Worm (Caenorhabditis elegans) whole organism, L1 larva: Measurements from ENCODE around the gene F41E6.15.

Experiments
- C04F5.9 ChIP-seq: sonication (generic microtip); optimal IDR thresholded peaks from 2 replicates; lab custom pipeline; 2016; ENCODE audit warnings: missing genetic modification characterization, missing compliant biosample characterization
- aha-1 ChIP-seq: fragments of 150-350 bp; optimal IDR thresholded peaks from 2 replicates; lab custom pipeline; 2014; ENCODE audit warnings: missing biosample characterization, missing genetic modification characterization
- blmp-1 ChIP-seq: fragments of 150-350 bp; optimal IDR thresholded peaks from 2 replicates; lab custom pipeline; 2014; ENCODE audit warnings: missing biosample characterization, missing genetic modification characterization
- ceh-82 ChIP-seq, 3 experiments: fragments of 150-350 bp in 1 of 3; sonication (generic microtip) in 2 of 3; optimal IDR thresholded peaks; 2 replicates each; lab custom pipeline; 2014 to 2017; ENCODE audit warnings: missing biosample characterization in 3 of 3, missing genetic modification characterization in 3 of 3
- ceh-88 ChIP-seq: fragments of 200-800 bp; sonication (Bioruptor generic); IDR thresholded peaks from 2 replicates; pipeline ENCODE4 v1.3.6; 2022; ENCODE audit warnings: missing genetic modification characterization, missing compliant biosample characterization
- dsc-1 ChIP-seq: sonication (generic microtip); optimal IDR thresholded peaks from 2 replicates; lab custom pipeline; 2016; ENCODE audit warnings: mild to moderate bottlenecking, missing genetic modification characterization, missing compliant biosample characterization
- efl-1 ChIP-seq, 4 experiments: fragments of 150-350 bp; optimal IDR thresholded peaks in 3 of 4; peaks in 1 of 4; 1 replicate in 1 of 4; 2 replicates in 3 of 4; lab custom pipeline; 2014; ENCODE audit warnings: missing biosample characterization in 2 of 4, missing genetic modification characterization in 2 of 4, missing genetic modification reagents in 2 of 4
- egl-13 ChIP-seq: sonication (generic microtip); optimal IDR thresholded peaks from 2 replicates; lab custom pipeline; 2016; ENCODE audit warnings: missing genotype, missing genetic modification reagents, missing genetic modification characterization, missing compliant biosample characterization
- fkh-10 ChIP-seq: sonication (generic microtip); optimal IDR thresholded peaks from 2 replicates; lab custom pipeline; 2017; ENCODE audit warnings: missing biosample characterization, missing genetic modification reagents, missing genetic modification characterization
- fkh-8 ChIP-seq: sonication (generic microtip); optimal IDR thresholded peaks from 2 replicates; lab custom pipeline; 2016; ENCODE audit warnings: mild to moderate bottlenecking, missing genetic modification characterization, missing compliant biosample characterization
- hlh-17 ChIP-seq: fragments of 200-800 bp; sonication (Bioruptor generic); optimal IDR thresholded peaks from 2 replicates; lab custom pipeline; 2018; ENCODE audit warnings: missing genetic modification characterization, mild to moderate bottlenecking, missing compliant biosample characterization, moderate library complexity, borderline replicate concordance
- hlh-4 ChIP-seq: sonication (generic microtip); optimal IDR thresholded peaks from 2 replicates; lab custom pipeline; 2016; ENCODE audit warnings: mild to moderate bottlenecking, missing genetic modification characterization, missing compliant biosample characterization
- lin-14 ChIP-seq: fragments of 200-800 bp; sonication (Bioruptor generic); optimal IDR thresholded peaks from 2 replicates; lab custom pipeline; 2018; ENCODE audit warnings: mild to moderate bottlenecking, missing genetic modification characterization, moderate library complexity, missing compliant biosample characterization
- lin-15B ChIP-seq: fragments of 150-350 bp; sonication (generic microtip); optimal IDR thresholded peaks from 3 replicates; lab custom pipeline; 2014; ENCODE audit warnings: missing biosample characterization, missing genetic modification characterization
- mef-2 ChIP-seq: fragments of 150-350 bp; optimal IDR thresholded peaks from 2 replicates; lab custom pipeline; 2014; ENCODE audit warnings: missing biosample characterization, missing genetic modification characterization
- nhr-19 ChIP-seq: fragments of 200-800 bp; sonication (Bioruptor generic); conservative IDR thresholded peaks from 2 replicates; pipeline ENCODE4 v1.3.6; 2022; ENCODE audit warnings: missing genetic modification characterization, missing compliant biosample characterization
- nhr-237 ChIP-seq: fragments of 150-350 bp; optimal IDR thresholded peaks from 2 replicates; lab custom pipeline; 2014; ENCODE audit warnings: missing biosample characterization, missing genetic modification characterization
- nhr-71 ChIP-seq: sonication (generic microtip); optimal IDR thresholded peaks from 2 replicates; lab custom pipeline; 2016; ENCODE audit warnings: mild to moderate bottlenecking, missing genetic modification characterization, moderate library complexity, missing compliant biosample characterization
- nhr-84 ChIP-seq: sonication (generic microtip); optimal IDR thresholded peaks from 2 replicates; lab custom pipeline; 2017; ENCODE audit warnings: missing biosample characterization, missing genetic modification characterization
- nhr-85 ChIP-seq: sonication (generic microtip); peaks from one replicate; lab custom pipeline; 2016; ENCODE audit warnings: missing genetic modification characterization, inconsistent platforms, missing compliant biosample characterization
- nhr-90 ChIP-seq: sonication (generic microtip); optimal IDR thresholded peaks from 2 replicates; lab custom pipeline; 2016; ENCODE audit warnings: mild to moderate bottlenecking, missing genetic modification characterization, missing compliant biosample characterization; ENCODE audit not compliant: poor library complexity
- pag-3 ChIP-seq: sonication (generic microtip); optimal IDR thresholded peaks from 2 replicates; lab custom pipeline; 2017; ENCODE audit warnings: missing genetic modification characterization, mild to moderate bottlenecking, missing compliant biosample characterization, antibody characterized with exemption, borderline replicate concordance; ENCODE audit not compliant: insufficient read depth
- rnt-1 ChIP-seq: sonication (generic microtip); optimal IDR thresholded peaks from 2 replicates; lab custom pipeline; 2016; ENCODE audit warnings: mild to moderate bottlenecking, missing genetic modification characterization, moderate library complexity, missing compliant biosample characterization
- skn-1 ChIP-seq: fragments of 150-350 bp; optimal IDR thresholded peaks from 2 replicates; lab custom pipeline; 2014; ENCODE audit warnings: missing biosample characterization, missing genetic modification characterization
- snpc-4 ChIP-seq: fragments of 150-350 bp; optimal IDR thresholded peaks from 2 replicates; lab custom pipeline; 2014; ENCODE audit warnings: missing biosample characterization, missing genetic modification characterization
- sptf-1 ChIP-seq: fragments of 150-350 bp; optimal IDR thresholded peaks from 2 replicates; lab custom pipeline; 2014; ENCODE audit warnings: missing biosample characterization, missing genetic modification characterization
- tbx-2 ChIP-seq: sonication (generic microtip); optimal IDR thresholded peaks from 2 replicates; lab custom pipeline; 2016; ENCODE audit warnings: missing genetic modification characterization, missing compliant biosample characterization
- tlp-1 ChIP-seq: fragments of 150-350 bp; optimal IDR thresholded peaks from 2 replicates; lab custom pipeline; 2014; ENCODE audit warnings: missing biosample characterization, missing genetic modification characterization
- unc-62 ChIP-seq: fragments of 150-350 bp; optimal IDR thresholded peaks from 2 replicates; lab custom pipeline; 2014; ENCODE audit warnings: missing biosample characterization, missing genetic modification reagents, missing genetic modification characterization

The F41E6.15 gene

ce11 chrV:8627580-8627979 lies 25.0 kb upstream of the F41E6.15 start:
- no peak for TF ChIP-seq pag-3 (tag; lab: Kevin White, UChicago)
- no peak for TF ChIP-seq efl-1 (optimal IDR thresholded peaks at IDR 0.05; lab: Kevin White, UChicago)
- TF ChIP-seq efl-1 (GFP tag; optimal IDR thresholded peaks at IDR 0.05 in 1 of 2; lab: Kevin White, UChicago): peak in 1 of 2 experiments; percentile 48
- TF ChIP-seq, all 84 proteins: peak for 1

ce11 chrV:8626406-8626805 lies 23.9 kb upstream of the F41E6.15 start:
- TF ChIP-seq C04F5.9 (tag; lab: Kevin White, UChicago) (no peak), nhr-237 (tag; lab: Kevin White, UChicago) (no peak), lin-14 (GFP tag; lab: Kevin White, UChicago) (peak; percentile 26), nhr-90 (tag; lab: Kevin White, UChicago) (no peak), tbx-2 (tag; lab: Kevin White, UChicago) (no peak), nhr-71 (tag; lab: Kevin White, UChicago) (peak; percentile 25), nhr-85 (peak; percentile 76), blmp-1 (tag; lab: Kevin White, UChicago) (no peak), fkh-8 (tag; lab: Kevin White, UChicago) (peak; percentile 6), egl-13 (tag; lab: Kevin White, UChicago) (peak; percentile 5)

ce11 chrV:8623754-8624153 lies 21.2 kb upstream of the F41E6.15 start, which contains the start of gene F41E6.17:
Gene F41E6.17, plus strand, starts transcription at chrV:8624101.
- TF ChIP-seq lin-14 (GFP tag; lab: Kevin White, UChicago) (peak; percentile 70), ceh-82 (tag; optimal IDR thresholded peaks at IDR 0.05; lab: Kevin White, UChicago) (peak in 1 of 3 experiments; percentile 24), mef-2 (tag; lab: Kevin White, UChicago) (no peak), dsc-1 (tag; lab: Kevin White, UChicago) (peak; percentile 33), fkh-10 (GFP tag; lab: Kevin White, UChicago) (peak; percentile 19)
- TF ChIP-seq, all 84 proteins: peak for 4

- TF ChIP-seq sptf-1 (tag; lab: Kevin White, UChicago) (no peak), snpc-4 (tag; lab: Kevin White, UChicago) (no peak), lin-15B (tag; lab: Kevin White, UChicago) (no peak), aha-1 (tag; lab: Kevin White, UChicago) (no peak), unc-62 (GFP tag; lab: Kevin White, UChicago) (no peak), ceh-88 (GFP tag; lab: Robert Waterston, UW) (no peak), mef-2 (tag; lab: Kevin White, UChicago) (no peak), skn-1 (tag; lab: Kevin White, UChicago) (no peak), nhr-237 (tag; lab: Kevin White, UChicago) (no peak), tlp-1 (tag; lab: Kevin White, UChicago) (no peak)
These were observed 19.8 kb upstream of the F41E6.15 start, which contains the start of gene F41E6.1 for ce11 chrV:8622314-8622713. Gene F41E6.1, plus strand, starts transcription at chrV:8622614.

- TF ChIP-seq hlh-4 (tag; lab: Kevin White, UChicago): no peak
- TF ChIP-seq, all 84 proteins: peak for 0
These were observed 18.7 kb upstream of the F41E6.15 start, which contains the start of gene idpc-2 for ce11 chrV:8621213-8621612. Gene idpc-2, minus strand, starts transcription at chrV:8621313.

- TF ChIP-seq nhr-19 (GFP tag; lab: Robert Waterston, UW) (no peak), nhr-84 (no peak), lin-14 (GFP tag; lab: Kevin White, UChicago) (peak; percentile 38), rnt-1 (peak; percentile 8), hlh-17 (GFP tag; lab: Kevin White, UChicago) (no peak), nhr-85 (peak; percentile 79)
These were observed 16.2 kb upstream of the F41E6.15 start, which contains the start of gene grd-5 for ce11 chrV:8618738-8619137. Gene grd-5, plus strand, starts transcription at chrV:8619032.
